Comparison of ENCODE assay signal across 3 fruit fly cellular contexts in the genomic region with DNA sequence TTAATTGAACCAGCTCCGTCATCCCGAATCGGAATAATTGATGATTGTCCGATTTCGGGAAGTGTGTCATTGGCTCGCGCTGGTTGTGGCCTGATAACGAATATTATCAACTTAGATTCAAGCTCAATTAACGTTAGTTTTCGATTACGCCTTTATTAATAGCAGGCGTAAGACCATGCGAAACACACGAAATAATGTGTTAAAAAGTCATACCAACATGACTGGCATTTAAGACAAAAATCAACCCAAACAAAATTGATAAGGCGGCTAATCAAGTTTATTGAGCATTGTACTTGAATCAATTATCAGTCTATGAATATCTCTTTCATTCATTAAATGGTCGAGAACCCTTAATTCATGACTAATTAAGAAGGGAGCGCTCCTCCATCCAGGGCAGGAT.
TF ChIP-seq lines count a peak whose summit lies in the region.

No protein-coding gene starts in this region.

- no peak for TF ChIP-seq CTCF in whole organism, embryonic (GFP tag; optimal IDR thresholded peaks at IDR 0.05; lab: Kevin White, UChicago)

TF ChIP-seq in whole organism, adult, 20 proteins besides CTCF, POLR2A, EP300 and RAD21:
- TF ChIP-seq cic (GFP tag; optimal IDR thresholded peaks at IDR 0.05; lab: Kevin White, UChicago) (peak; percentile 5), cnc (optimal IDR thresholded peaks at IDR 0.05; lab: Kevin White, UChicago) (no peak)

TF ChIP-seq in whole organism, embryonic, 481 proteins besides CTCF, POLR2A, EP300 and RAD21:
- TF ChIP-seq Vsx1 (GFP tag; optimal IDR thresholded peaks at IDR 0.05; lab: Kevin White, UChicago) (peak; percentile 33), CG12769 (tag; optimal IDR thresholded peaks at IDR 0.05; lab: Kevin White, UChicago) (peak; percentile 19), grn (GFP tag; optimal IDR thresholded peaks at IDR 0.05; lab: Kevin White, UChicago) (peak; percentile 38), D (optimal IDR thresholded peaks at IDR 0.05; lab: Kevin White, UChicago) (no peak), D (GFP tag; optimal IDR thresholded peaks at IDR 0.05; lab: Kevin White, UChicago) (no peak), CG6175 (GFP tag; IDR thresholded peaks at IDR 0.05; lab: Robert Waterston, UW) (no peak), ham (GFP tag; IDR thresholded peaks at IDR 0.05; lab: Robert Waterston, UW) (no peak), CG9437 (GFP tag; optimal IDR thresholded peaks at IDR 0.05; lab: Kevin White, UChicago) (no peak), mirr (GFP tag; optimal IDR thresholded peaks at IDR 0.05; lab: Kevin White, UChicago) (peak; percentile 64), Dbx (GFP tag; IDR thresholded peaks at IDR 0.05; lab: Robert Waterston, UW) (no peak), wor (GFP tag; IDR thresholded peaks at IDR 0.05; lab: Robert Waterston, UW) (no peak), GATAe (GFP tag; conservative IDR thresholded peaks at IDR 0.05; lab: Robert Waterston, UW) (0 out of 2 replicates have a peak, but pooled peaks have one; percentile 21), CG34376 (GFP tag; optimal IDR thresholded peaks at IDR 0.05; lab: Kevin White, UChicago) (peak; percentile 7), CG30403 (GFP tag; optimal IDR thresholded peaks at IDR 0.05; lab: Kevin White, UChicago) (no peak), CG34224 (GFP tag; IDR thresholded peaks at IDR 0.05; lab: Robert Waterston, UW; ENCODE audit: partially characterized antibody) (no peak), CG2678 (tag; optimal IDR thresholded peaks at IDR 0.05; lab: Kevin White, UChicago) (no peak), Dip2 (GFP tag; IDR thresholded peaks at IDR 0.05; lab: Robert Waterston, UW) (no peak), exex (tag; optimal IDR thresholded peaks at IDR 0.05; lab: Kevin White, UChicago) (peak; percentile 97), Camta (GFP tag; optimal IDR thresholded peaks at IDR 0.05; lab: Kevin White, UChicago) (no peak), sd (tag; optimal IDR thresholded peaks at IDR 0.05; lab: Kevin White, UChicago) (peak; percentile 3), lab (GFP tag; optimal IDR thresholded peaks at IDR 0.05; lab: Kevin White, UChicago) (peak; percentile 53), CG16815 (GFP tag; optimal IDR thresholded peaks at IDR 0.05; lab: Kevin White, UChicago) (no peak), ash1 (GFP tag; optimal IDR thresholded peaks at IDR 0.05; lab: Kevin White, UChicago) (no peak), rib (GFP tag; IDR thresholded peaks at IDR 0.05; lab: Robert Waterston, UW) (no peak), ERR (GFP tag; optimal IDR thresholded peaks at IDR 0.05; lab: Kevin White, UChicago) (no peak), sug (tag; optimal IDR thresholded peaks at IDR 0.05; lab: Kevin White, UChicago) (peak; percentile 69), so (GFP tag; IDR thresholded peaks at IDR 0.05; lab: Robert Waterston, UW) (no peak), tgo (GFP tag; IDR thresholded peaks at IDR 0.05; lab: Robert Waterston, UW) (no peak)

TF ChIP-seq in whole organism, prepupa, 60 proteins besides CTCF, POLR2A, EP300 and RAD21:
- no peak for TF ChIP-seq Sox15 (GFP tag; optimal IDR thresholded peaks at IDR 0.05; lab: Kevin White, UChicago)
- TF ChIP-seq vri (GFP tag; optimal IDR thresholded peaks at IDR 0.05; lab: Kevin White, UChicago): peak; percentile 9
- TF ChIP-seq Eip75B (GFP tag; optimal IDR thresholded peaks at IDR 0.05; lab: Kevin White, UChicago): no peak
- TF ChIP-seq CG34406 (GFP tag; optimal IDR thresholded peaks at IDR 0.05; lab: Kevin White, UChicago): no peak
- TF ChIP-seq esn (GFP tag; optimal IDR thresholded peaks at IDR 0.05; lab: Kevin White, UChicago): no peak
